Worm (Caenorhabditis elegans) whole organism, late embryonic: ENCODE results near the gene twk-35.
A peak's percentile ranks its signal among the peaks of the same experiment; 100 is the strongest.

Source experiments
- C08G9.2 ChIP-seq: sonication (generic microtip); optimal IDR thresholded peaks from 2 replicates; lab custom pipeline; 2016; ENCODE audit warnings: mild to moderate bottlenecking, missing genetic modification characterization, moderate library complexity, missing compliant biosample characterization
- T23F11.4 ChIP-seq: fragments of 200-800 bp; sonication (Bioruptor generic); optimal IDR thresholded peaks from 2 replicates; lab custom pipeline; 2018; ENCODE audit warnings: mild to moderate bottlenecking, missing genetic modification characterization, missing compliant biosample characterization
- Y22D7AL.16 ChIP-seq: sonication (generic microtip); optimal IDR thresholded peaks from 2 replicates; lab custom pipeline; 2016; ENCODE audit warnings: missing genetic modification characterization, missing compliant biosample characterization
- ceh-14 ChIP-seq: sonication (generic microtip); optimal IDR thresholded peaks from 2 replicates; lab custom pipeline; 2016; ENCODE audit warnings: missing genotype, missing genetic modification characterization, missing compliant biosample characterization
- ceh-18 ChIP-seq: sonication (generic microtip); optimal IDR thresholded peaks from 2 replicates; lab custom pipeline; 2016; ENCODE audit warnings: missing genetic modification characterization, missing compliant biosample characterization
- ceh-2 ChIP-seq: sonication (generic microtip); optimal IDR thresholded peaks from 2 replicates; lab custom pipeline; 2016; ENCODE audit warnings: missing genotype, missing genetic modification characterization, missing compliant biosample characterization
- ceh-22 ChIP-seq: sonication (generic microtip); optimal IDR thresholded peaks from 2 replicates; lab custom pipeline; 2017; ENCODE audit warnings: missing biosample characterization, missing genetic modification characterization
- ceh-30 ChIP-seq: fragments of 150-350 bp; optimal IDR thresholded peaks from 2 replicates; lab custom pipeline; 2014; ENCODE audit warnings: missing biosample characterization, missing genetic modification characterization
- ceh-31 ChIP-seq: sonication (generic microtip); optimal IDR thresholded peaks from 2 replicates; lab custom pipeline; 2016; ENCODE audit warnings: missing genetic modification characterization, missing compliant biosample characterization
- ceh-48 ChIP-seq: sonication (generic microtip); optimal IDR thresholded peaks from 2 replicates; lab custom pipeline; 2016; ENCODE audit warnings: missing genetic modification characterization, inconsistent platforms, missing compliant biosample characterization
- ceh-6 ChIP-seq: fragments of 200-800 bp; sonication (Bioruptor generic); optimal IDR thresholded peaks from 2 replicates; lab custom pipeline; 2018; ENCODE audit warnings: mild to moderate bottlenecking, missing genetic modification characterization, missing compliant biosample characterization
- ceh-9 ChIP-seq: sonication (generic microtip); optimal IDR thresholded peaks from 2 replicates; lab custom pipeline; 2016; ENCODE audit warnings: mild to moderate bottlenecking, missing genetic modification characterization, inconsistent platforms, missing compliant biosample characterization
- dmd-4 ChIP-seq: sonication (generic microtip); optimal IDR thresholded peaks from 2 replicates; lab custom pipeline; 2016; ENCODE audit warnings: borderline replicate concordance, missing genetic modification characterization, missing compliant biosample characterization
- fkh-10 ChIP-seq: fragments of 150-350 bp; optimal IDR thresholded peaks from 2 replicates; lab custom pipeline; 2014; ENCODE audit warnings: missing biosample characterization, missing genetic modification reagents, missing genetic modification characterization
- fkh-6 ChIP-seq: sonication (generic microtip); optimal IDR thresholded peaks from 2 replicates; lab custom pipeline; 2016; ENCODE audit warnings: missing genetic modification characterization, missing compliant biosample characterization
- gmeb-2 ChIP-seq: sonication (generic microtip); optimal IDR thresholded peaks from 2 replicates; lab custom pipeline; 2016; ENCODE audit warnings: missing genetic modification characterization, inconsistent platforms, missing compliant biosample characterization
- hlh-13 ChIP-seq: fragments of 200-800 bp; sonication (Bioruptor generic); optimal IDR thresholded peaks from 2 replicates; lab custom pipeline; 2018; ENCODE audit warnings: mild to moderate bottlenecking, missing genetic modification characterization, missing compliant biosample characterization
- hlh-15 ChIP-seq: sonication (generic microtip); optimal IDR thresholded peaks from 2 replicates; lab custom pipeline; 2016; ENCODE audit warnings: missing genetic modification characterization, missing compliant biosample characterization
- hlh-8 ChIP-seq: sonication (generic microtip); optimal IDR thresholded peaks from 2 replicates; lab custom pipeline; 2016; ENCODE audit warnings: missing genotype, missing genetic modification characterization, missing compliant biosample characterization
- lin-11 ChIP-seq: fragments of 200-800 bp; sonication (Bioruptor generic); optimal IDR thresholded peaks from 2 replicates; lab custom pipeline; 2018; ENCODE audit warnings: mild to moderate bottlenecking, missing genetic modification characterization, missing compliant biosample characterization
- madf-2 ChIP-seq: sonication (generic microtip); optimal IDR thresholded peaks from 2 replicates; lab custom pipeline; 2017; ENCODE audit warnings: missing genetic modification characterization, missing compliant biosample characterization
- mec-3 ChIP-seq: sonication (generic microtip); optimal IDR thresholded peaks from 2 replicates; lab custom pipeline; 2016; ENCODE audit warnings: borderline replicate concordance, missing genetic modification characterization, missing compliant biosample characterization
- nfya-1 ChIP-seq: sonication (generic microtip); optimal IDR thresholded peaks from 2 replicates; lab custom pipeline; 2017; ENCODE audit warnings: missing genetic modification characterization, mild to moderate bottlenecking, missing compliant biosample characterization, antibody characterized with exemption, moderate library complexity
- nhr-11 ChIP-seq: fragments of 150-350 bp; optimal IDR thresholded peaks from 2 replicates; lab custom pipeline; 2014; ENCODE audit warnings: missing biosample characterization, missing genetic modification characterization
- nhr-232 ChIP-seq: sonication (generic microtip); optimal IDR thresholded peaks from 2 replicates; lab custom pipeline; 2016; ENCODE audit warnings: missing genetic modification characterization, missing compliant biosample characterization
- odd-2 ChIP-seq: sonication (generic microtip); optimal IDR thresholded peaks from 2 replicates; lab custom pipeline; 2017; ENCODE audit warnings: antibody characterized with exemption, mild to moderate bottlenecking, missing genetic modification characterization, missing compliant biosample characterization
- pag-3 ChIP-seq: sonication (generic microtip); optimal IDR thresholded peaks from 2 replicates; lab custom pipeline; 2016; ENCODE audit warnings: missing compliant biosample characterization, missing genetic modification characterization, borderline replicate concordance
- pat-9 ChIP-seq: fragments of 200-800 bp; sonication (Bioruptor generic); optimal IDR thresholded peaks from 2 replicates; lab custom pipeline; 2018; ENCODE audit warnings: mild to moderate bottlenecking, missing genetic modification characterization, moderate library complexity, missing compliant biosample characterization
- pha-2 ChIP-seq: sonication (generic microtip); optimal IDR thresholded peaks from 2 replicates; lab custom pipeline; 2017; ENCODE audit warnings: mild to moderate bottlenecking, missing genetic modification characterization, missing compliant biosample characterization
- pha-4 ChIP-seq: fragments of 150-350 bp; optimal IDR thresholded peaks from 2 replicates; lab custom pipeline; 2018; ENCODE audit warnings: missing biosample characterization, missing genetic modification reagents, missing genetic modification characterization
- pqm-1 ChIP-seq: sonication (generic microtip); optimal IDR thresholded peaks from 2 replicates; lab custom pipeline; 2016; ENCODE audit warnings: missing genetic modification characterization, missing compliant biosample characterization
- ref-2 ChIP-seq: sonication (generic microtip); optimal IDR thresholded peaks from 2 replicates; lab custom pipeline; 2016; ENCODE audit warnings: missing genetic modification characterization, missing compliant biosample characterization
- rnt-1 ChIP-seq: sonication (generic microtip); optimal IDR thresholded peaks from 2 replicates; lab custom pipeline; 2016; ENCODE audit warnings: missing genetic modification characterization, missing compliant biosample characterization
- sdc-2 ChIP-seq: sonication (generic microtip); optimal IDR thresholded peaks from 2 replicates; lab custom pipeline; 2016; ENCODE audit warnings: missing genotype, missing genetic modification characterization, missing compliant biosample characterization
- sox-2 ChIP-seq: fragments of 200-800 bp; sonication (Bioruptor generic); IDR thresholded peaks from 2 replicates; pipeline ENCODE4 v1.3.6; 2022; ENCODE audit warnings: missing genetic modification reagents, missing genetic modification characterization, missing compliant biosample characterization
- sox-4 ChIP-seq: sonication (generic microtip); optimal IDR thresholded peaks from 2 replicates; lab custom pipeline; 2017; ENCODE audit warnings: mild to moderate bottlenecking, missing genetic modification characterization, inconsistent platforms, missing compliant biosample characterization
- tbx-2 ChIP-seq: sonication (generic microtip); optimal IDR thresholded peaks from 2 replicates; lab custom pipeline; 2016; ENCODE audit warnings: missing genetic modification characterization, missing compliant biosample characterization
- tbx-7 ChIP-seq: sonication (generic microtip); optimal IDR thresholded peaks from 2 replicates; lab custom pipeline; 2016; ENCODE audit warnings: missing genotype, missing genetic modification characterization, missing compliant biosample characterization
- unc-3 ChIP-seq, 2 experiments: fragments of 200-800 bp in 1 of 2; sonication (Bioruptor generic) in 1 of 2; sonication (generic microtip) in 1 of 2; conservative IDR thresholded peaks in 1 of 2; optimal IDR thresholded peaks in 1 of 2; 2 replicates each; pipeline versions ENCODE4 v1.3.6 to Lab custom; 2016 to 2022; ENCODE audit warnings: missing compliant biosample characterization in 2 of 2, missing genetic modification characterization in 2 of 2, missing genetic modification reagents in 1 of 2
- unc-42 ChIP-seq: sonication (generic microtip); optimal IDR thresholded peaks from 2 replicates; lab custom pipeline; 2016; ENCODE audit warnings: missing genotype, missing genetic modification characterization, missing compliant biosample characterization
- unc-55 ChIP-seq: sonication (generic microtip); optimal IDR thresholded peaks from 2 replicates; lab custom pipeline; 2017; ENCODE audit warnings: missing biosample characterization, missing genetic modification reagents, missing genetic modification characterization
- unc-86 ChIP-seq: sonication (generic microtip); optimal IDR thresholded peaks from 2 replicates; lab custom pipeline; 2016; ENCODE audit warnings: missing genetic modification characterization, missing compliant biosample characterization
- zip-5 ChIP-seq: sonication (generic microtip); optimal IDR thresholded peaks from 2 replicates; lab custom pipeline; 2016; ENCODE audit warnings: missing genetic modification characterization, missing compliant biosample characterization
- ztf-16 ChIP-seq: sonication (generic microtip); optimal IDR thresholded peaks from 2 replicates; lab custom pipeline; 2017; ENCODE audit warnings: missing genetic modification characterization, missing compliant biosample characterization

The twk-35 gene

DNA sequence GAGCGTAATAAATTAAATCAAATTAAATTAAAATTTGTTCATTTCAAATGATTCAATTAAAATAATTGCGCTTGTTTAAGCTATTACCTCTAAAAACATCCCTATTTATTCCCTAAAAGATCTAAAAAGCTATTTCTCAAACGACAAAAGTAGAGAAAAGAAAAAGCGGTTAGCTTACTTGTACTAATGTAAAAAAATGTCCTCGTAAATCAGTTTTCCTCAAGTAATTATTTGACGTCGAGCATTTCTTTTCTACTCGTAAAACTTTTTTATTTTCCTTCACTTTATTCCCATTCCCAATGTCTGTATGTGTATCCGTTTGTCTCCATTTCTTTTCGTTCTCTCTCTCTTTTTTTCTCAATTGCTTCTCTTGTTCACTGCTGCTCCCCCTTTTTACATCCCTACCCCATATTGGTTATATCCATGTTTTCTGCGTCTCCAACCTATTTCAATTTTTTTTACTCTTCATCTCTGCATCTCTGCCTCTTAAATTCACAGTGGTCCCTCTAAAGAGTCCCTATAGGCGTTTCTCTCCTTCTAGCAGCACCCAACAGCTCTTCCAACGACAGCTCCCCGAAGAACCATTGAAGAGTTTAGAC lies 16.4 kb downstream of the twk-35 start, which contains the start of gene unc-80:
Gene unc-80, plus strand, starts transcription at position 533 of the 599 bp plus-strand sequence.
- no peak for TF ChIP-seq nhr-232 (tag; lab: Kevin White, UChicago)
- TF ChIP-seq pag-3 (tag; lab: Kevin White, UChicago) = no peak
- TF ChIP-seq tbx-2 (tag; lab: Kevin White, UChicago) = peak; percentile 53
- TF ChIP-seq ceh-2 (tag; lab: Kevin White, UChicago) = no peak
- no peak for TF ChIP-seq C08G9.2 (tag; lab: Kevin White, UChicago)
- no peak for TF ChIP-seq Y22D7AL.16
- TF ChIP-seq ceh-14 (tag; lab: Kevin White, UChicago) = peak; percentile 55
- no peak for TF ChIP-seq pat-9 (tag; lab: Kevin White, UChicago)
- no peak for TF ChIP-seq hlh-13 (GFP tag; lab: Kevin White, UChicago)
- no peak for TF ChIP-seq ceh-22 (tag; lab: Kevin White, UChicago)
- no peak for TF ChIP-seq tbx-7 (tag; lab: Kevin White, UChicago)
- TF ChIP-seq ceh-30 (tag; lab: Kevin White, UChicago) = no peak
- no peak for TF ChIP-seq sox-2 (GFP tag; lab: Robert Waterston, UW)
- no peak for TF ChIP-seq unc-3 (GFP tag; conservative IDR thresholded peaks at IDR 0.05; lab: Robert Waterston, UW)
- TF ChIP-seq unc-3 (tag; optimal IDR thresholded peaks at IDR 0.05; lab: Kevin White, UChicago) = peak; percentile 54
- no peak for TF ChIP-seq madf-2 (tag; lab: Kevin White, UChicago)
- peak; percentile 12 for TF ChIP-seq ceh-48
- TF ChIP-seq unc-42 (tag; lab: Kevin White, UChicago) = peak; percentile 76
- peak; percentile 47 for TF ChIP-seq ceh-18
- no peak for TF ChIP-seq pha-4 (tag; lab: Kevin White, UChicago)
- no peak for TF ChIP-seq zip-5 (tag; lab: Kevin White, UChicago)
- TF ChIP-seq odd-2 = no peak
- no peak for TF ChIP-seq pha-2 (tag; lab: Kevin White, UChicago)
- no peak for TF ChIP-seq hlh-15 (tag; lab: Kevin White, UChicago)
- no peak for TF ChIP-seq sdc-2 (tag; lab: Kevin White, UChicago)
- no peak for TF ChIP-seq ceh-9 (tag; lab: Kevin White, UChicago)
- no peak for TF ChIP-seq unc-55 (GFP tag; lab: Kevin White, UChicago)
- peak; percentile 64 for TF ChIP-seq ceh-31 (tag; lab: Kevin White, UChicago)
- TF ChIP-seq nfya-1 (tag; lab: Kevin White, UChicago) = peak; percentile 44
- TF ChIP-seq nhr-11 (tag; lab: Kevin White, UChicago) = peak; percentile 71
- TF ChIP-seq fkh-10 (GFP tag; lab: Kevin White, UChicago) = no peak
- TF ChIP-seq fkh-6 = no peak
- no peak for TF ChIP-seq ztf-16 (tag; lab: Kevin White, UChicago)

DNA sequence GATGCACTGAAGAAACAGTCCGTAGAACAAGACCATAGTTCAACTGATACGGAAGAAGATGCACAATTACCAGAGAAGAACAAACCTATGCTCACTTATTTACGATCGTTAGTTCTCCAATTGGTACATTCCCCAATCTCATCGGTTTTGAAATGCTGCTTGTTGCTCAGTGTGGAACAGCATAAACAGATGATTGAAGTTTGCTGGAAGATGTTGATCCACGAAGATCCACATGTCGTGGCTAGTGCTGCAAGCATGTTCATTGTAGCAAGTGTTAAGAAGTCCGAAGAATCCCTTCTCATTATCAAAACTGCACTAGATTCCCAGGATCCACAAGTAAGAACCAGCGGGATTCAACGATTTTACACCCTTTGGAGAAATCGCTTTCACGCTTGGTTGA lies 29.1 kb downstream of the twk-35 start:
- TF ChIP-seq dmd-4 = no peak
- TF ChIP-seq sdc-2 (tag; lab: Kevin White, UChicago) = no peak
- TF ChIP-seq rnt-1 (tag; lab: Kevin White, UChicago) = no peak
- no peak for TF ChIP-seq sox-4 (tag; lab: Kevin White, UChicago)
- TF ChIP-seq nhr-232 (tag; lab: Kevin White, UChicago) = no peak
- no peak for TF ChIP-seq madf-2 (tag; lab: Kevin White, UChicago)
- no peak for TF ChIP-seq T23F11.4 (GFP tag; lab: Kevin White, UChicago)
- no peak for TF ChIP-seq unc-86 (tag; lab: Kevin White, UChicago)
- TF ChIP-seq hlh-13 (GFP tag; lab: Kevin White, UChicago) = no peak
- TF ChIP-seq ref-2 = no peak
- TF ChIP-seq hlh-8 (tag; lab: Kevin White, UChicago) = no peak
- TF ChIP-seq lin-11 (tag; lab: Kevin White, UChicago) = no peak
- no peak for TF ChIP-seq mec-3 (tag; lab: Kevin White, UChicago)
- TF ChIP-seq ztf-16 (tag; lab: Kevin White, UChicago) = no peak
- TF ChIP-seq ceh-48 = no peak
- no peak for TF ChIP-seq tbx-7 (tag; lab: Kevin White, UChicago)
- TF ChIP-seq gmeb-2 = no peak
- no peak for TF ChIP-seq ceh-6
- no peak for TF ChIP-seq pqm-1 (tag; lab: Kevin White, UChicago)
- TF ChIP-seq pag-3 (tag; lab: Kevin White, UChicago) = no peak
